Fruit fly (Drosophila melanogaster) whole organism, embryonic: ENCODE data around the gene PolD3.

Experiments used
- Asciz ChIP-seq: fragments of 200-800 bp; sonication (Bioruptor generic); optimal IDR thresholded peaks from 2 replicates; lab custom pipeline; 2017; ENCODE audit warnings: missing biosample characterization, mild to moderate bottlenecking, missing genetic modification characterization, missing genetic modification reagents
- CG11093 ChIP-seq: fragments of 200-800 bp; sonication (Bioruptor generic); IDR thresholded peaks from 3 replicates; pipeline ENCODE4 v1.3.6; 2022; ENCODE audit warnings: missing biosample characterization, missing genetic modification characterization
- CG11247 ChIP-seq: fragments of 200-800 bp; sonication (Bioruptor generic); IDR thresholded peaks from 2 replicates; pipeline ENCODE4 v1.3.6; 2022; ENCODE audit warnings: missing biosample characterization, missing genetic modification characterization
- CG12071 ChIP-seq: fragments of 200-800 bp; sonication (Bioruptor generic); optimal IDR thresholded peaks from 3 replicates; lab custom pipeline; 2018; ENCODE audit warnings: missing biosample characterization, mild to moderate bottlenecking, missing genetic modification characterization
- CG12104 ChIP-seq: fragments of 200-800 bp; sonication (Bioruptor generic); optimal IDR thresholded peaks from 3 replicates; lab custom pipeline; 2016; ENCODE audit warnings: missing biosample characterization, missing genetic modification characterization
- CG15073 ChIP-seq: fragments of 200-800 bp; sonication (Bioruptor generic); optimal IDR thresholded peaks from 2 replicates; lab custom pipeline; 2016; ENCODE audit warnings: missing biosample characterization, missing genetic modification characterization
- CG17328 ChIP-seq: fragments of 200-800 bp; sonication (Bioruptor generic); IDR thresholded peaks from 2 replicates; pipeline ENCODE4 v1.3.6; 2022; ENCODE audit warnings: missing biosample characterization, missing genetic modification characterization
- CG17802 ChIP-seq: fragments of 200-800 bp; sonication (Bioruptor generic); optimal IDR thresholded peaks from 2 replicates; lab custom pipeline; 2018; ENCODE audit warnings: missing biosample characterization, mild to moderate bottlenecking, missing genetic modification characterization, moderate library complexity
- CG17829 ChIP-seq: fragments of 200-800 bp; optimal IDR thresholded peaks from 2 replicates; lab custom pipeline; 2019; ENCODE audit warnings: missing biosample characterization, mild to moderate bottlenecking, missing genetic modification characterization, moderate library complexity
- CG2120 ChIP-seq: fragments of 200-800 bp; sonication (Bioruptor generic); optimal IDR thresholded peaks from 3 replicates; lab custom pipeline; 2016; ENCODE audit warnings: missing biosample characterization, missing genetic modification characterization
- CG2875 ChIP-seq: fragments of 200-800 bp; sonication (Bioruptor generic); optimal IDR thresholded peaks from 2 replicates; lab custom pipeline; 2017; ENCODE audit warnings: missing biosample characterization, mild to moderate bottlenecking, missing genetic modification characterization, missing genetic modification reagents
- CG33557 ChIP-seq: fragments of 200-800 bp; sonication (Bioruptor generic); optimal IDR thresholded peaks from 2 replicates; lab custom pipeline; 2019; ENCODE audit warnings: missing biosample characterization, mild to moderate bottlenecking, missing genetic modification characterization, moderate library complexity
- CG3847 ChIP-seq: fragments of 200-800 bp; sonication (Bioruptor generic); IDR thresholded peaks from 2 replicates; pipeline ENCODE4 v1.3.6; 2022; ENCODE audit warnings: missing biosample characterization, missing genetic modification characterization
- CG5953 ChIP-seq: fragments of 200-800 bp; sonication (Bioruptor generic); IDR thresholded peaks from 2 replicates; pipeline ENCODE4 v1.3.6; 2022; ENCODE audit warnings: missing biosample characterization, missing genetic modification characterization
- CG8281 ChIP-seq: fragments of 200-800 bp; sonication (Bioruptor generic); optimal IDR thresholded peaks from 2 replicates; lab custom pipeline; 2018; ENCODE audit warnings: missing biosample characterization, mild to moderate bottlenecking, missing genetic modification characterization, moderate library complexity
- CG8924 ChIP-seq: fragments of 200-800 bp; optimal IDR thresholded peaks from 3 replicates; lab custom pipeline; 2019; ENCODE audit warnings: missing biosample characterization, mild to moderate bottlenecking, missing genetic modification characterization, moderate library complexity
- CG8944 ChIP-seq: fragments of 200-800 bp; sonication (Bioruptor generic); optimal IDR thresholded peaks from 3 replicates; lab custom pipeline; 2016; ENCODE audit warnings: missing biosample characterization, missing genetic modification characterization
- Fer1 ChIP-seq: fragments of 200-800 bp; sonication (Bioruptor generic); optimal IDR thresholded peaks from 2 replicates; lab custom pipeline; 2017; ENCODE audit warnings: missing biosample characterization, mild to moderate bottlenecking, missing genetic modification characterization
- Gsc ChIP-seq: fragments of 200-800 bp; sonication (Bioruptor generic); IDR thresholded peaks from 2 replicates; pipeline ENCODE4 v1.3.6; 2022; ENCODE audit warnings: missing biosample characterization, missing genetic modification characterization
- Hr78 ChIP-seq, 2 experiments: fragments of 200-800 bp in 1 of 2; fragments of >200 bp in 1 of 2; sonication (Bioruptor generic) in 1 of 2; optimal IDR thresholded peaks; 2 replicates each; lab custom pipeline; 2017 to 2019; ENCODE audit warnings: missing biosample characterization in 2 of 2, missing genetic modification characterization in 2 of 2, mild to moderate bottlenecking in 1 of 2, moderate library complexity in 1 of 2
- MTF-1 ChIP-seq: fragments of 200-800 bp; sonication (Bioruptor generic); optimal IDR thresholded peaks from 2 replicates; lab custom pipeline; 2018; ENCODE audit warnings: missing biosample characterization, mild to moderate bottlenecking, missing genetic modification characterization, borderline replicate concordance
- Max ChIP-seq: fragments of 200-800 bp; sonication (Bioruptor generic); optimal IDR thresholded peaks from 2 replicates; lab custom pipeline; 2016; ENCODE audit warnings: missing biosample characterization, mild to moderate bottlenecking, missing genetic modification characterization
- Meics ChIP-seq: fragments of 200-800 bp; sonication (Bioruptor generic); optimal IDR thresholded peaks from 2 replicates; lab custom pipeline; 2017; ENCODE audit warnings: missing biosample characterization, mild to moderate bottlenecking, missing genetic modification characterization
- NC2β ChIP-seq: fragments of 200-800 bp; sonication (Bioruptor generic); optimal IDR thresholded peaks from 2 replicates; lab custom pipeline; 2016; ENCODE audit warnings: missing biosample characterization, missing genetic modification characterization
- Oaz ChIP-seq: fragments of 200-800 bp; sonication (Bioruptor generic); IDR thresholded peaks from 2 replicates; pipeline ENCODE4 v1.3.6; 2022; ENCODE audit warnings: missing biosample characterization, missing genetic modification characterization
- Ravus ChIP-seq: fragments of 200-800 bp; sonication (Bioruptor generic); IDR thresholded peaks from 2 replicates; pipeline ENCODE4 v1.3.6; 2022; ENCODE audit warnings: missing biosample characterization, missing genetic modification characterization
- Six4 ChIP-seq: fragments of 200-800 bp; sonication (Bioruptor generic); optimal IDR thresholded peaks from 2 replicates; lab custom pipeline; 2016; ENCODE audit warnings: missing biosample characterization, missing genetic modification characterization
- Tbp ChIP-seq: fragments of >200 bp; optimal IDR thresholded peaks from 2 replicates; lab custom pipeline; 2018; ENCODE audit warnings: missing biosample characterization, missing genetic modification characterization
- YL-1 ChIP-seq: fragments of 200-800 bp; sonication (Bioruptor generic); optimal IDR thresholded peaks from 3 replicates; lab custom pipeline; 2017; ENCODE audit warnings: missing biosample characterization, mild to moderate bottlenecking, missing genetic modification characterization
- ab ChIP-seq: fragments of 200-800 bp; sonication (Bioruptor generic); optimal IDR thresholded peaks from 2 replicates; lab custom pipeline; 2016; ENCODE audit warnings: missing biosample characterization, missing genetic modification characterization
- ase ChIP-seq: fragments of 200-800 bp; sonication (Bioruptor generic); IDR thresholded peaks from 3 replicates; pipeline ENCODE4 v1.3.6; 2022; ENCODE audit warnings: missing biosample characterization, missing genetic modification characterization
- bcd ChIP-seq: fragments of 200-800 bp; sonication (Bioruptor generic); optimal IDR thresholded peaks from 2 replicates; lab custom pipeline; 2017; ENCODE audit warnings: missing biosample characterization, mild to moderate bottlenecking, missing genetic modification characterization
- bowl ChIP-seq: fragments of 200-800 bp; sonication (Bioruptor generic); IDR thresholded peaks from 2 replicates; pipeline ENCODE4 v1.3.6; 2022; ENCODE audit warnings: missing biosample characterization, missing genetic modification characterization
- cas ChIP-seq: fragments of 200-800 bp; sonication (Bioruptor generic); IDR thresholded peaks from 2 replicates; pipeline ENCODE4 v1.3.6; 2022; ENCODE audit warnings: missing biosample characterization, missing genetic modification characterization
- crp ChIP-seq, 2 experiments: fragments of 200-800 bp; sonication (Bioruptor generic); optimal IDR thresholded peaks; 2 replicates in 1 of 2; 3 replicates in 1 of 2; lab custom pipeline; 2017; ENCODE audit warnings: missing biosample characterization in 2 of 2, missing genetic modification characterization in 2 of 2, mild to moderate bottlenecking in 1 of 2, moderate library complexity in 1 of 2
- ewg ChIP-seq: fragments of 200-800 bp; sonication (Bioruptor generic); optimal IDR thresholded peaks from 3 replicates; lab custom pipeline; 2017; ENCODE audit warnings: mild to moderate bottlenecking, missing biosample characterization, missing genetic modification reagents, missing genetic modification characterization
- eyg ChIP-seq: fragments of 200-800 bp; sonication (Bioruptor generic); optimal IDR thresholded peaks from 3 replicates; lab custom pipeline; 2016; ENCODE audit warnings: missing biosample characterization, missing genetic modification characterization
- fd64A ChIP-seq: fragments of 200-800 bp; sonication (Bioruptor generic); optimal IDR thresholded peaks from 3 replicates; lab custom pipeline; 2018; ENCODE audit warnings: missing biosample characterization, mild to moderate bottlenecking, missing genetic modification characterization
- ftz-f1 ChIP-seq: fragments of 200-800 bp; sonication (Bioruptor generic); optimal IDR thresholded peaks from 2 replicates; lab custom pipeline; 2016; ENCODE audit warnings: missing biosample characterization, missing genetic modification characterization
- gfzf ChIP-seq: fragments of 200-800 bp; sonication (Bioruptor generic); optimal IDR thresholded peaks from 2 replicates; lab custom pipeline; 2016; ENCODE audit warnings: missing biosample characterization, mild to moderate bottlenecking, missing genetic modification characterization, moderate library complexity
- gt ChIP-seq: fragments of 200-800 bp; sonication (Bioruptor generic); IDR thresholded peaks from 2 replicates; pipeline ENCODE4 v1.3.6; 2022; ENCODE audit warnings: missing biosample characterization, missing genetic modification characterization
- h ChIP-seq: fragments of >200 bp; optimal IDR thresholded peaks from 2 replicates; lab custom pipeline; 2017
- lola ChIP-seq, 3 experiments: fragments of >200 bp in 2 of 3; fragments of 200-800 bp in 1 of 3; sonication (Bioruptor generic) in 1 of 3; optimal IDR thresholded peaks; 2 replicates each; lab custom pipeline; 2017 to 2019; ENCODE audit warnings: missing biosample characterization in 3 of 3, missing genetic modification characterization in 3 of 3, mild to moderate bottlenecking in 1 of 3, moderate library complexity in 1 of 3
- mirr ChIP-seq: fragments of 200-800 bp; sonication (Bioruptor generic); optimal IDR thresholded peaks from 3 replicates; lab custom pipeline; 2018; ENCODE audit warnings: missing biosample characterization, mild to moderate bottlenecking, missing genetic modification characterization
- oc ChIP-seq: fragments of 200-800 bp; sonication (Bioruptor generic); optimal IDR thresholded peaks from 2 replicates; lab custom pipeline; 2018; ENCODE audit warnings: missing biosample characterization, mild to moderate bottlenecking, missing genetic modification characterization, moderate library complexity
- phol ChIP-seq: fragments of 200-800 bp; sonication (Bioruptor generic); optimal IDR thresholded peaks from 3 replicates; lab custom pipeline; 2018; ENCODE audit warnings: missing biosample characterization, mild to moderate bottlenecking, missing genetic modification characterization, moderate library complexity
- seq ChIP-seq: fragments of 200-800 bp; sonication (Bioruptor generic); IDR thresholded peaks from 2 replicates; pipeline ENCODE4 v1.3.6; 2022; ENCODE audit warnings: missing biosample characterization, missing genetic modification characterization
- sob ChIP-seq: fragments of 200-800 bp; sonication (Bioruptor generic); IDR thresholded peaks from 2 replicates; pipeline ENCODE4 v1.3.6; 2022; ENCODE audit warnings: missing biosample characterization, missing genetic modification characterization
- stc ChIP-seq: fragments of 200-800 bp; sonication (Bioruptor generic); IDR thresholded peaks from 2 replicates; pipeline ENCODE4 v1.3.6; 2022; ENCODE audit warnings: missing biosample characterization, missing genetic modification characterization
- yki ChIP-seq: fragments of >200 bp; optimal IDR thresholded peaks from 3 replicates; lab custom pipeline; 2018

The PolD3 gene

dm6 chr2L:15248163-15249005 is 7.7 kb downstream of the PolD3 start, which contains the start of gene dao (continued):
- TF ChIP-seq Asciz (GFP tag; lab: Kevin White, UChicago), result no peak
- TF ChIP-seq seq, result no peak
- TF ChIP-seq CG17829, result peak; percentile 13
- no peak for TF ChIP-seq bowl (GFP tag; lab: Robert Waterston, UW)
- TF ChIP-seq Six4 (GFP tag; lab: Kevin White, UChicago), result peak; percentile 8
- TF ChIP-seq CG8281 (tag; lab: Kevin White, UChicago), result no peak
- TF ChIP-seq Max (GFP tag; lab: Kevin White, UChicago), result peak; percentile 3
- TF ChIP-seq lola (GFP tag; optimal IDR thresholded peaks at IDR 0.05; lab: Kevin White, UChicago), result peak in 1 of 3 experiments; percentile 52
- peak; percentile 39; the same call in 2 of the 3 replicates for TF ChIP-seq ase (GFP tag; lab: Robert Waterston, UW)
- no peak for TF ChIP-seq Hr78 (GFP tag; optimal IDR thresholded peaks at IDR 0.05; lab: Kevin White, UChicago)
- peak; percentile 92 for TF ChIP-seq MTF-1
- peak; percentile 36 for TF ChIP-seq CG8944 (GFP tag; lab: Kevin White, UChicago)
- no peak for TF ChIP-seq oc (tag; lab: Kevin White, UChicago)
- no peak for TF ChIP-seq Fer1 (GFP tag; lab: Kevin White, UChicago)
- no peak for TF ChIP-seq CG12071 (GFP tag; lab: Kevin White, UChicago)
- TF ChIP-seq CG11093, result no peak
- TF ChIP-seq CG2875 (GFP tag; lab: Kevin White, UChicago), result no peak
- peak; percentile 16 for TF ChIP-seq CG12104 (GFP tag; lab: Kevin White, UChicago)
- TF ChIP-seq CG17802, result no peak
- TF ChIP-seq CG3847 (GFP tag; lab: Robert Waterston, UW), result peak; percentile 6; the same call in 1 of the 2 replicates
- no peak for TF ChIP-seq yki (lab: Kevin White, UChicago)
- TF ChIP-seq Oaz, result 0 out of 2 replicates have a peak, but pooled peaks have one; percentile 22
- no peak for TF ChIP-seq h
- no peak for TF ChIP-seq ftz-f1
- peak; percentile 58; the same call in 1 of the 2 replicates for TF ChIP-seq sob (GFP tag; lab: Robert Waterston, UW)
- peak; percentile 26 for TF ChIP-seq ewg
- TF ChIP-seq mirr (GFP tag; lab: Kevin White, UChicago), result no peak
- TF ChIP-seq Ravus (GFP tag; lab: Robert Waterston, UW), result no peak
- TF ChIP-seq CG2120 (GFP tag; lab: Kevin White, UChicago), result peak; percentile 70
- TF ChIP-seq CG15073, result no peak
- TF ChIP-seq cas (GFP tag; lab: Robert Waterston, UW), result no peak
- no peak for TF ChIP-seq Gsc (GFP tag; lab: Robert Waterston, UW)
- TF ChIP-seq fd64A (GFP tag; lab: Kevin White, UChicago), result no peak
- TF ChIP-seq CG5953, result no peak
- peak; percentile 55 for TF ChIP-seq CG11247 (GFP tag; lab: Robert Waterston, UW)
- TF ChIP-seq bcd (GFP tag; lab: Kevin White, UChicago), result no peak
- no peak for TF ChIP-seq stc (GFP tag; lab: Robert Waterston, UW)
- no peak for TF ChIP-seq gt (GFP tag; lab: Robert Waterston, UW)
- TF ChIP-seq gfzf, result peak; percentile 20
- TF ChIP-seq phol (tag; lab: Kevin White, UChicago), result peak; percentile 70
- TF ChIP-seq CG33557 (GFP tag; lab: Kevin White, UChicago), result no peak
- no peak for TF ChIP-seq Tbp
- TF ChIP-seq crp (GFP tag; optimal IDR thresholded peaks at IDR 0.05; lab: Kevin White, UChicago), result no peak
- peak; percentile 33 for TF ChIP-seq ab
- TF ChIP-seq CG8924, result peak; percentile 21
- TF ChIP-seq CG17328, result peak; percentile 44; the same call in 1 of the 2 replicates
- no peak for TF ChIP-seq eyg (GFP tag; lab: Kevin White, UChicago)
- TF ChIP-seq YL-1 (GFP tag; lab: Kevin White, UChicago), result no peak
- peak; percentile 34 for TF ChIP-seq Meics (GFP tag; lab: Kevin White, UChicago)
- no peak for TF ChIP-seq NC2β
